Worm (Caenorhabditis elegans) whole organism, late embryonic: ENCODE measurements around the gene srx-56.

Experiments
- K02D7.2 ChIP-seq: sonication (generic microtip); optimal IDR thresholded peaks from 2 replicates; lab custom pipeline; 2017; ENCODE audit warnings: mild to moderate bottlenecking, missing genetic modification characterization, missing compliant biosample characterization
- K09A11.1 ChIP-seq: sonication (generic microtip); optimal IDR thresholded peaks from 2 replicates; lab custom pipeline; 2017; ENCODE audit warnings: antibody characterized with exemption, mild to moderate bottlenecking, missing genetic modification characterization, missing compliant biosample characterization; ENCODE audit not compliant: insufficient read depth
- Y22D7AL.16 ChIP-seq: sonication (generic microtip); optimal IDR thresholded peaks from 2 replicates; lab custom pipeline; 2016; ENCODE audit warnings: missing genetic modification characterization, missing compliant biosample characterization
- ahr-1 ChIP-seq: sonication (generic microtip); optimal IDR thresholded peaks from 2 replicates; lab custom pipeline; 2016; ENCODE audit warnings: missing genetic modification characterization, missing compliant biosample characterization
- ceh-18 ChIP-seq: sonication (generic microtip); optimal IDR thresholded peaks from 2 replicates; lab custom pipeline; 2016; ENCODE audit warnings: missing genetic modification characterization, missing compliant biosample characterization
- ceh-19 ChIP-seq: fragments of 200-800 bp; sonication (Bioruptor generic); optimal IDR thresholded peaks from 2 replicates; lab custom pipeline; 2018; ENCODE audit warnings: mild to moderate bottlenecking, missing genetic modification characterization, missing compliant biosample characterization
- ceh-2 ChIP-seq: sonication (generic microtip); optimal IDR thresholded peaks from 2 replicates; lab custom pipeline; 2016; ENCODE audit warnings: missing genotype, missing genetic modification characterization, missing compliant biosample characterization
- ceh-22 ChIP-seq: sonication (generic microtip); optimal IDR thresholded peaks from 2 replicates; lab custom pipeline; 2017; ENCODE audit warnings: missing biosample characterization, missing genetic modification characterization
- ceh-24 ChIP-seq: sonication (generic microtip); optimal IDR thresholded peaks from 2 replicates; lab custom pipeline; 2016; ENCODE audit warnings: mild to moderate bottlenecking, missing genetic modification characterization, missing compliant biosample characterization
- ceh-31 ChIP-seq: sonication (generic microtip); optimal IDR thresholded peaks from 2 replicates; lab custom pipeline; 2016; ENCODE audit warnings: missing genetic modification characterization, missing compliant biosample characterization
- ceh-6 ChIP-seq: fragments of 200-800 bp; sonication (Bioruptor generic); optimal IDR thresholded peaks from 2 replicates; lab custom pipeline; 2018; ENCODE audit warnings: mild to moderate bottlenecking, missing genetic modification characterization, missing compliant biosample characterization
- che-1 ChIP-seq: sonication (generic microtip); optimal IDR thresholded peaks from 2 replicates; lab custom pipeline; 2016; ENCODE audit warnings: mild to moderate bottlenecking, missing genetic modification characterization, missing compliant biosample characterization
- dve-1 ChIP-seq: sonication (generic microtip); optimal IDR thresholded peaks from 2 replicates; lab custom pipeline; 2017; ENCODE audit warnings: antibody characterized with exemption, mild to moderate bottlenecking, missing genetic modification characterization, missing compliant biosample characterization
- elt-2 ChIP-seq: sonication (generic microtip); optimal IDR thresholded peaks from 2 replicates; lab custom pipeline; 2016; ENCODE audit warnings: missing genetic modification reagents, missing genetic modification characterization, missing compliant biosample characterization
- elt-4 ChIP-seq: sonication (generic microtip); optimal IDR thresholded peaks from 2 replicates; lab custom pipeline; 2016; ENCODE audit warnings: missing genetic modification characterization, missing compliant biosample characterization
- ets-4 ChIP-seq: sonication (generic microtip); optimal IDR thresholded peaks from 2 replicates; lab custom pipeline; 2016; ENCODE audit warnings: missing genetic modification characterization, missing compliant biosample characterization
- fkh-10 ChIP-seq: fragments of 150-350 bp; optimal IDR thresholded peaks from 2 replicates; lab custom pipeline; 2014; ENCODE audit warnings: missing biosample characterization, missing genetic modification reagents, missing genetic modification characterization
- fkh-6 ChIP-seq: sonication (generic microtip); optimal IDR thresholded peaks from 2 replicates; lab custom pipeline; 2016; ENCODE audit warnings: missing genetic modification characterization, missing compliant biosample characterization
- gmeb-2 ChIP-seq: sonication (generic microtip); optimal IDR thresholded peaks from 2 replicates; lab custom pipeline; 2016; ENCODE audit warnings: missing genetic modification characterization, inconsistent platforms, missing compliant biosample characterization
- hlh-15 ChIP-seq: sonication (generic microtip); optimal IDR thresholded peaks from 2 replicates; lab custom pipeline; 2016; ENCODE audit warnings: missing genetic modification characterization, missing compliant biosample characterization
- lim-6 ChIP-seq: sonication (generic microtip); optimal IDR thresholded peaks from 2 replicates; lab custom pipeline; 2016; ENCODE audit warnings: missing genetic modification characterization, missing compliant biosample characterization
- mec-3 ChIP-seq: sonication (generic microtip); optimal IDR thresholded peaks from 2 replicates; lab custom pipeline; 2016; ENCODE audit warnings: borderline replicate concordance, missing genetic modification characterization, missing compliant biosample characterization
- nfya-1 ChIP-seq: sonication (generic microtip); optimal IDR thresholded peaks from 2 replicates; lab custom pipeline; 2017; ENCODE audit warnings: missing genetic modification characterization, mild to moderate bottlenecking, missing compliant biosample characterization, antibody characterized with exemption, moderate library complexity
- nhr-11 ChIP-seq: fragments of 150-350 bp; optimal IDR thresholded peaks from 2 replicates; lab custom pipeline; 2014; ENCODE audit warnings: missing biosample characterization, missing genetic modification characterization
- nhr-232 ChIP-seq: sonication (generic microtip); optimal IDR thresholded peaks from 2 replicates; lab custom pipeline; 2016; ENCODE audit warnings: missing genetic modification characterization, missing compliant biosample characterization
- npax-4 ChIP-seq: sonication (generic microtip); optimal IDR thresholded peaks from 2 replicates; lab custom pipeline; 2016; ENCODE audit warnings: missing genetic modification characterization, missing compliant biosample characterization
- pat-9 ChIP-seq: fragments of 200-800 bp; sonication (Bioruptor generic); optimal IDR thresholded peaks from 2 replicates; lab custom pipeline; 2018; ENCODE audit warnings: mild to moderate bottlenecking, missing genetic modification characterization, moderate library complexity, missing compliant biosample characterization
- pha-2 ChIP-seq: sonication (generic microtip); optimal IDR thresholded peaks from 2 replicates; lab custom pipeline; 2017; ENCODE audit warnings: mild to moderate bottlenecking, missing genetic modification characterization, missing compliant biosample characterization
- pha-4 ChIP-seq: fragments of 150-350 bp; optimal IDR thresholded peaks from 2 replicates; lab custom pipeline; 2018; ENCODE audit warnings: missing biosample characterization, missing genetic modification reagents, missing genetic modification characterization
- pqm-1 ChIP-seq: sonication (generic microtip); optimal IDR thresholded peaks from 2 replicates; lab custom pipeline; 2016; ENCODE audit warnings: missing genetic modification characterization, missing compliant biosample characterization
- sox-2 ChIP-seq: fragments of 200-800 bp; sonication (Bioruptor generic); IDR thresholded peaks from 2 replicates; pipeline ENCODE4 v1.3.6; 2022; ENCODE audit warnings: missing genetic modification reagents, missing genetic modification characterization, missing compliant biosample characterization
- syd-9 ChIP-seq: sonication (generic microtip); optimal IDR thresholded peaks from 2 replicates; lab custom pipeline; 2016; ENCODE audit warnings: mild to moderate bottlenecking, missing genetic modification characterization, moderate library complexity, missing compliant biosample characterization
- unc-3 ChIP-seq, 2 experiments: fragments of 200-800 bp in 1 of 2; sonication (Bioruptor generic) in 1 of 2; sonication (generic microtip) in 1 of 2; conservative IDR thresholded peaks in 1 of 2; optimal IDR thresholded peaks in 1 of 2; 2 replicates each; pipeline versions ENCODE4 v1.3.6 to Lab custom; 2016 to 2022; ENCODE audit warnings: missing compliant biosample characterization in 2 of 2, missing genetic modification characterization in 2 of 2, missing genetic modification reagents in 1 of 2
- unc-42 ChIP-seq: sonication (generic microtip); optimal IDR thresholded peaks from 2 replicates; lab custom pipeline; 2016; ENCODE audit warnings: missing genotype, missing genetic modification characterization, missing compliant biosample characterization
- zip-5 ChIP-seq: sonication (generic microtip); optimal IDR thresholded peaks from 2 replicates; lab custom pipeline; 2016; ENCODE audit warnings: missing genetic modification characterization, missing compliant biosample characterization

The srx-56 gene

ce11 chrV:7355464-7355863 is 18.7 kb upstream of the srx-56 start, which contains the start of gene tag-293:
Gene tag-293, minus strand, starts transcription at chrV:7355564.
- TF ChIP-seq fkh-6 (tag; lab: Kevin White, UChicago) (no peak), lim-6 (tag; lab: Kevin White, UChicago) (no peak), ceh-2 (no peak), syd-9 (tag; lab: Kevin White, UChicago) (no peak), pqm-1 (tag; lab: Kevin White, UChicago) (no peak), ceh-24 (tag; lab: Kevin White, UChicago) (no peak), pha-4 (no peak), zip-5 (tag; lab: Kevin White, UChicago) (no peak), mec-3 (no peak), unc-42 (tag; lab: Kevin White, UChicago) (no peak), fkh-10 (GFP tag; lab: Kevin White, UChicago) (no peak), ceh-18 (no peak), pat-9 (tag; lab: Kevin White, UChicago) (no peak)

ce11 chrV:7356684-7357083 is 17.5 kb upstream of the srx-56 start, which contains the start of gene C03G6.21:
Gene C03G6.21, minus strand, starts transcription at chrV:7356784.
- TF ChIP-seq ets-4 (tag; lab: Kevin White, UChicago) = no peak
- no peak for TF ChIP-seq nhr-11 (tag; lab: Kevin White, UChicago)

ce11 chrV:7357132-7357531 is 17.1 kb upstream of the srx-56 start, which contains the start of gene C03G6.6:
Gene C03G6.6, plus strand, starts transcription at chrV:7357432.
- TF ChIP-seq ahr-1 (tag; lab: Kevin White, UChicago) (no peak), unc-42 (tag; lab: Kevin White, UChicago) (no peak), K09A11.1 (no peak), npax-4 (tag; lab: Kevin White, UChicago) (no peak), pha-2 (tag; lab: Kevin White, UChicago) (no peak), pqm-1 (tag; lab: Kevin White, UChicago) (no peak), ets-4 (tag; lab: Kevin White, UChicago) (no peak), fkh-6 (tag; lab: Kevin White, UChicago) (no peak)

- no peak for TF ChIP-seq dve-1
- TF ChIP-seq pqm-1 (tag; lab: Kevin White, UChicago) = no peak
- no peak for TF ChIP-seq ceh-19 (GFP tag; lab: Kevin White, UChicago)
- no peak for TF ChIP-seq che-1 (tag; lab: Kevin White, UChicago)
- TF ChIP-seq ceh-22 (tag; lab: Kevin White, UChicago) = no peak
- TF ChIP-seq pha-2 (tag; lab: Kevin White, UChicago) = no peak
Measured at ce11 chrV:7361673-7362072, 12.5 kb upstream of the srx-56 start, which contains the start of gene cyp-35A1. Gene cyp-35A1, minus strand, starts transcription at chrV:7361773.

- TF ChIP-seq elt-2 (tag; lab: Kevin White, UChicago) = peak; percentile 64
- no peak for TF ChIP-seq nhr-232 (tag; lab: Kevin White, UChicago)
- TF ChIP-seq, all 69 proteins: peak for 1
Measured at ce11 chrV:7364059-7364458, 10.1 kb upstream of the srx-56 start, which contains the start of gene cyp-35A2. Gene cyp-35A2, minus strand, starts transcription at chrV:7364182.

- TF ChIP-seq Y22D7AL.16 (tag; lab: Kevin White, UChicago) (no peak), hlh-15 (tag; lab: Kevin White, UChicago) (no peak), pha-2 (tag; lab: Kevin White, UChicago) (no peak), gmeb-2 (tag; lab: Kevin White, UChicago) (no peak), K02D7.2 (tag; lab: Kevin White, UChicago) (no peak)
Measured at ce11 chrV:7364951-7365350, 9.2 kb upstream of the srx-56 start, which contains the start of gene exc-13. Gene exc-13, plus strand, starts transcription at chrV:7365251.

- no peak for TF ChIP-seq sox-2 (GFP tag; lab: Robert Waterston, UW)
- TF ChIP-seq ceh-6 (GFP tag; lab: Kevin White, UChicago) = no peak
- TF ChIP-seq zip-5 (tag; lab: Kevin White, UChicago) = no peak
- no peak for TF ChIP-seq elt-4
- no peak for TF ChIP-seq ceh-31 (tag; lab: Kevin White, UChicago)
- TF ChIP-seq unc-3 (GFP tag; conservative IDR thresholded peaks at IDR 0.05; lab: Robert Waterston, UW) = no peak
- TF ChIP-seq unc-3 (tag; optimal IDR thresholded peaks at IDR 0.05; lab: Kevin White, UChicago) = no peak
- no peak for TF ChIP-seq nfya-1 (tag; lab: Kevin White, UChicago)
Measured at ce11 chrV:7369578-7369977, 4.6 kb upstream of the srx-56 start, which contains the start of gene srj-14. Gene srj-14, plus strand, starts transcription at chrV:7369708.
